Worm (Caenorhabditis elegans) whole organism, L1 larva: ENCODE measurements around the gene F54B8.4.

Experiments
- F16B12.6 ChIP-seq: fragments of 150-350 bp; optimal IDR thresholded peaks from 2 replicates; lab custom pipeline; 2014; ENCODE audit warnings: missing biosample characterization, missing genetic modification characterization
- Y116A8C.19 ChIP-seq: sonication (generic microtip); optimal IDR thresholded peaks from 2 replicates; lab custom pipeline; 2016; ENCODE audit warnings: missing compliant biosample characterization, missing genetic modification characterization, borderline replicate concordance
- ama-1 ChIP-seq: fragments of 150-350 bp; optimal IDR thresholded peaks from 2 replicates; lab custom pipeline; 2014
- ceh-82 ChIP-seq, 3 experiments: fragments of 150-350 bp in 1 of 3; sonication (generic microtip) in 2 of 3; optimal IDR thresholded peaks; 2 replicates each; lab custom pipeline; 2014 to 2017; ENCODE audit warnings: missing biosample characterization in 3 of 3, missing genetic modification characterization in 3 of 3
- ceh-88 ChIP-seq: fragments of 200-800 bp; sonication (Bioruptor generic); IDR thresholded peaks from 2 replicates; pipeline ENCODE4 v1.3.6; 2022; ENCODE audit warnings: missing genetic modification characterization, missing compliant biosample characterization
- egl-27 ChIP-seq, 2 experiments: fragments of 150-350 bp in 1 of 2; sonication (generic microtip); optimal IDR thresholded peaks; 3 replicates each; lab custom pipeline; 2017 to 2018; ENCODE audit warnings: missing biosample characterization in 2 of 2, missing genetic modification characterization in 2 of 2, missing genetic modification reagents in 2 of 2
- fos-1 ChIP-seq: fragments of 150-350 bp; optimal IDR thresholded peaks from 2 replicates; lab custom pipeline; 2014; ENCODE audit warnings: missing biosample characterization, missing genetic modification characterization
- grh-1 ChIP-seq: fragments of 200-800 bp; sonication (Bioruptor generic); IDR thresholded peaks from 2 replicates; pipeline ENCODE4 v1.3.6; 2022; ENCODE audit warnings: missing genetic modification reagents, missing genetic modification characterization, missing compliant biosample characterization
- hlh-4 ChIP-seq: sonication (generic microtip); optimal IDR thresholded peaks from 2 replicates; lab custom pipeline; 2016; ENCODE audit warnings: mild to moderate bottlenecking, missing genetic modification characterization, missing compliant biosample characterization
- hpl-2 ChIP-seq: fragments of 150-350 bp; optimal IDR thresholded peaks from 2 replicates; lab custom pipeline; 2014; ENCODE audit warnings: missing biosample characterization, missing genetic modification reagents, missing genetic modification characterization
- isw-1 ChIP-seq: fragments of 200-800 bp; sonication (Bioruptor generic); IDR thresholded peaks from 2 replicates; pipeline ENCODE4 v1.3.6; 2022; ENCODE audit warnings: missing genetic modification characterization, missing compliant biosample characterization
- jun-1 ChIP-seq: fragments of 150-350 bp; optimal IDR thresholded peaks from 2 replicates; lab custom pipeline; 2014; ENCODE audit warnings: missing biosample characterization, missing genetic modification reagents, missing genetic modification characterization
- lin-13 ChIP-seq: fragments of 150-350 bp; optimal IDR thresholded peaks from 2 replicates; lab custom pipeline; 2014; ENCODE audit warnings: missing biosample characterization, missing genetic modification reagents, missing genetic modification characterization
- lin-35 ChIP-seq, 2 experiments: fragments of 150-350 bp; optimal IDR thresholded peaks; 2 replicates each; lab custom pipeline; 2014; ENCODE audit warnings: missing biosample characterization in 2 of 2, missing genetic modification characterization in 2 of 2, missing genetic modification reagents in 2 of 2
- lir-3 ChIP-seq: sonication (generic microtip); optimal IDR thresholded peaks from 2 replicates; lab custom pipeline; 2016; ENCODE audit warnings: mild to moderate bottlenecking, missing genetic modification characterization, moderate library complexity, missing compliant biosample characterization; ENCODE audit not compliant: poor library complexity
- lsy-2 ChIP-seq, 2 experiments: fragments of 150-350 bp; optimal IDR thresholded peaks; 2 replicates each; lab custom pipeline; 2014; ENCODE audit warnings: missing biosample characterization in 2 of 2, missing genetic modification characterization in 2 of 2
- mef-2 ChIP-seq: fragments of 150-350 bp; optimal IDR thresholded peaks from 2 replicates; lab custom pipeline; 2014; ENCODE audit warnings: missing biosample characterization, missing genetic modification characterization
- mep-1 ChIP-seq: fragments of 150-350 bp; optimal IDR thresholded peaks from 2 replicates; lab custom pipeline; 2014; ENCODE audit warnings: missing biosample characterization, missing genetic modification characterization
- nhr-11 ChIP-seq: fragments of 150-350 bp; optimal IDR thresholded peaks from 2 replicates; lab custom pipeline; 2014; ENCODE audit warnings: missing biosample characterization, missing genetic modification characterization
- nhr-19 ChIP-seq: fragments of 200-800 bp; sonication (Bioruptor generic); conservative IDR thresholded peaks from 2 replicates; pipeline ENCODE4 v1.3.6; 2022; ENCODE audit warnings: missing genetic modification characterization, missing compliant biosample characterization
- nhr-20 ChIP-seq: sonication (generic microtip); optimal IDR thresholded peaks from 2 replicates; lab custom pipeline; 2016; ENCODE audit warnings: mild to moderate bottlenecking, missing genetic modification characterization, missing compliant biosample characterization
- nhr-237 ChIP-seq: fragments of 150-350 bp; optimal IDR thresholded peaks from 2 replicates; lab custom pipeline; 2014; ENCODE audit warnings: missing biosample characterization, missing genetic modification characterization
- nhr-28 ChIP-seq: fragments of 150-350 bp; optimal IDR thresholded peaks from 2 replicates; lab custom pipeline; 2014; ENCODE audit warnings: missing biosample characterization, missing genetic modification characterization
- nhr-77 ChIP-seq: fragments of 150-350 bp; optimal IDR thresholded peaks from 2 replicates; lab custom pipeline; 2014; ENCODE audit warnings: missing biosample characterization, missing genetic modification characterization
- pag-3 ChIP-seq: sonication (generic microtip); optimal IDR thresholded peaks from 2 replicates; lab custom pipeline; 2017; ENCODE audit warnings: missing genetic modification characterization, mild to moderate bottlenecking, missing compliant biosample characterization, antibody characterized with exemption, borderline replicate concordance; ENCODE audit not compliant: insufficient read depth
- skn-1 ChIP-seq: fragments of 150-350 bp; optimal IDR thresholded peaks from 2 replicates; lab custom pipeline; 2014; ENCODE audit warnings: missing biosample characterization, missing genetic modification characterization
- snpc-4 ChIP-seq: fragments of 150-350 bp; optimal IDR thresholded peaks from 2 replicates; lab custom pipeline; 2014; ENCODE audit warnings: missing biosample characterization, missing genetic modification characterization
- snu-23 ChIP-seq: sonication (generic microtip); optimal IDR thresholded peaks from 2 replicates; lab custom pipeline; 2016; ENCODE audit warnings: missing genetic modification characterization, missing compliant biosample characterization
- swsn-7 ChIP-seq: sonication (generic microtip); optimal IDR thresholded peaks from 2 replicates; lab custom pipeline; 2016; ENCODE audit warnings: missing genetic modification characterization, missing compliant biosample characterization
- tlp-1 ChIP-seq: fragments of 150-350 bp; optimal IDR thresholded peaks from 2 replicates; lab custom pipeline; 2014; ENCODE audit warnings: missing biosample characterization, missing genetic modification characterization
- zag-1 ChIP-seq: fragments of 150-350 bp; optimal IDR thresholded peaks from 2 replicates; lab custom pipeline; 2014; ENCODE audit warnings: missing biosample characterization, missing genetic modification characterization
- ztf-11 ChIP-seq, 2 experiments: sonication (generic microtip); optimal IDR thresholded peaks; 2 replicates each; lab custom pipeline; 2016 to 2017; ENCODE audit warnings: missing genetic modification characterization in 2 of 2, missing biosample characterization in 1 of 2, missing compliant biosample characterization in 1 of 2
- ztf-4 ChIP-seq: fragments of 150-350 bp; optimal IDR thresholded peaks from 2 replicates; lab custom pipeline; 2014; ENCODE audit warnings: missing biosample characterization, missing genetic modification characterization

The F54B8.4 gene

ce11 chrV:15826110-15826509 is 9.9 kb downstream of the F54B8.4 start, which contains the start of gene srbc-51:
Gene srbc-51 (plus strand): TSS chrV:15826410.
- TF ChIP-seq lin-35 (GFP tag; optimal IDR thresholded peaks at IDR 0.05; lab: Kevin White, UChicago) = no peak
- no peak for TF ChIP-seq snu-23 (GFP tag; lab: Kevin White, UChicago)

- TF ChIP-seq pag-3 = no peak
- TF ChIP-seq hpl-2 = no peak
- TF ChIP-seq ceh-88 (GFP tag; lab: Robert Waterston, UW) = no peak
- TF ChIP-seq F16B12.6 (tag; lab: Kevin White, UChicago) = no peak
- TF ChIP-seq hlh-4 (tag; lab: Kevin White, UChicago) = no peak
- no peak for TF ChIP-seq lin-13 (GFP tag; lab: Kevin White, UChicago)
- no peak for TF ChIP-seq mep-1 (tag; lab: Kevin White, UChicago)
- TF ChIP-seq snpc-4 (tag; lab: Kevin White, UChicago) = no peak
- TF ChIP-seq zag-1 (tag; lab: Kevin White, UChicago) = no peak
Observed at ce11 chrV:15829907-15830306, 13.7 kb downstream of the F54B8.4 start, which contains the start of gene srbc-55. Gene srbc-55 (minus strand): TSS chrV:15830007.

- TF ChIP-seq lin-13 (GFP tag; lab: Kevin White, UChicago) (no peak), grh-1 (GFP tag; lab: Robert Waterston, UW) (no peak), swsn-7 (tag; lab: Kevin White, UChicago) (no peak), nhr-237 (no peak), lir-3 (no peak), ztf-4 (tag; lab: Kevin White, UChicago) (no peak), isw-1 (GFP tag; lab: Robert Waterston, UW) (no peak)
Observed at ce11 chrV:15831586-15831985, 15.4 kb downstream of the F54B8.4 start, which contains the start of gene srbc-56. Gene srbc-56 (minus strand): TSS chrV:15831686.

ce11 chrV:15833622-15834021 is 17.4 kb downstream of the F54B8.4 start, which contains the start of gene srbc-54:
Gene srbc-54 (minus strand): TSS chrV:15833722.
- TF ChIP-seq nhr-77 (tag; lab: Kevin White, UChicago) (no peak), jun-1 (tag; lab: Kevin White, UChicago) (no peak), nhr-20 (no peak), grh-1 (GFP tag; lab: Robert Waterston, UW) (no peak), lsy-2 (tag; optimal IDR thresholded peaks at IDR 0.05; lab: Kevin White, UChicago) (no peak), fos-1 (tag; lab: Kevin White, UChicago) (no peak), tlp-1 (tag; lab: Kevin White, UChicago) (no peak), lin-13 (GFP tag; lab: Kevin White, UChicago) (no peak), mef-2 (tag; lab: Kevin White, UChicago) (no peak), nhr-28 (tag; lab: Kevin White, UChicago) (no peak), ceh-88 (GFP tag; lab: Robert Waterston, UW) (no peak), egl-27 (tag; optimal IDR thresholded peaks at IDR 0.05; lab: Kevin White, UChicago) (no peak), ztf-11 (tag; optimal IDR thresholded peaks at IDR 0.05; lab: Kevin White, UChicago) (no peak), Y116A8C.19 (tag; lab: Kevin White, UChicago) (no peak), nhr-19 (GFP tag; lab: Robert Waterston, UW) (no peak), ceh-82 (tag; optimal IDR thresholded peaks at IDR 0.05; lab: Kevin White, UChicago) (no peak), skn-1 (tag; lab: Kevin White, UChicago) (no peak), ama-1 (lab: Kevin White, UChicago) (no peak), nhr-11 (tag; lab: Kevin White, UChicago) (no peak)

ce11 chrV:15841095-15841494 is 24.9 kb downstream of the F54B8.4 start, which contains the start of gene srh-149:
Gene srh-149 (minus strand): TSS chrV:15841195.
- peak; percentile 50 for TF ChIP-seq hlh-4 (tag; lab: Kevin White, UChicago)
- no peak for TF ChIP-seq ztf-4 (tag; lab: Kevin White, UChicago)
